Worm (Caenorhabditis elegans): ENCODE data around the gene cutl-16.

cutl-16 gene

ce11 chrII:6403233-6403632 is 38.0 kb upstream of the cutl-16 start, which contains the start of gene T25D10.1:
T25D10.1 (plus strand) TSS chrII:6403401.
- TF ChIP-seq lin-1 (GFP tag; IDR thresholded peaks at IDR 0.05) (no peak), mep-1 (tag; optimal IDR thresholded peaks at IDR 0.05) (peak; percentile 21), hlh-30 (tag; optimal IDR thresholded peaks at IDR 0.05; ENCODE audit: insufficient read depth) (no peak), nhr-6 (tag; optimal IDR thresholded peaks at IDR 0.05) (no peak), fos-1 (tag; optimal IDR thresholded peaks at IDR 0.05) (no peak), saeg-2 (GFP tag; IDR thresholded peaks at IDR 0.05) (no peak), daf-19 (GFP tag; conservative IDR thresholded peaks at IDR 0.05) (no peak), zip-2 (tag; optimal IDR thresholded peaks at IDR 0.05) (no peak), pqm-1 (tag; optimal IDR thresholded peaks at IDR 0.05) (peak; percentile 34), daf-16 (GFP tag; optimal IDR thresholded peaks at IDR 0.05) (no peak), daf-16 (tag; optimal IDR thresholded peaks at IDR 0.05) (peak; percentile 53), cey-2 (tag; optimal IDR thresholded peaks at IDR 0.05; ENCODE audit: borderline replicate concordance, insufficient read depth) (no peak), mxl-2 (GFP tag; conservative IDR thresholded peaks at IDR 0.05) (no peak), ama-1 (optimal IDR thresholded peaks at IDR 0.05) (no peak)

- TF ChIP-seq F26F4.8 (GFP tag; conservative IDR thresholded peaks at IDR 0.05) = no peak
- no peak for TF ChIP-seq mdl-1 (tag; optimal IDR thresholded peaks at IDR 0.05)
- TF ChIP-seq daf-16 (GFP tag; optimal IDR thresholded peaks at IDR 0.05) = no peak
- peak; percentile 43 for TF ChIP-seq daf-16 (tag; optimal IDR thresholded peaks at IDR 0.05)
- TF ChIP-seq lin-38 (GFP tag; IDR thresholded peaks at IDR 0.05) = no peak
- TF ChIP-seq dmd-8 (GFP tag; IDR thresholded peaks at IDR 0.05) = no peak
Observed at ce11 chrII:6407279-6407678, 33.9 kb upstream of the cutl-16 start, which contains the start of gene spp-11. spp-11 (minus strand) TSS chrII:6407379.

- no peak for TF ChIP-seq set-16 (GFP tag; IDR thresholded peaks at IDR 0.05)
- TF ChIP-seq nhr-41 (GFP tag; IDR thresholded peaks at IDR 0.05) = no peak
- TF ChIP-seq ceh-28 (tag; optimal IDR thresholded peaks at IDR 0.05) = no peak
- TF ChIP-seq F26F4.8 (GFP tag; conservative IDR thresholded peaks at IDR 0.05) = no peak
- no peak for TF ChIP-seq F44E2.7 (GFP tag; IDR thresholded peaks at IDR 0.05)
- TF ChIP-seq ZK337.2 (GFP tag; IDR thresholded peaks at IDR 0.05) = no peak
- no peak for TF ChIP-seq ceh-44 (GFP tag; IDR thresholded peaks at IDR 0.05)
- TF ChIP-seq T20F7.1 (GFP tag; optimal IDR thresholded peaks at IDR 0.05) = no peak
- no peak for TF ChIP-seq snpc-4 (tag; optimal IDR thresholded peaks at IDR 0.05)
- TF ChIP-seq ztf-7 (tag; optimal IDR thresholded peaks at IDR 0.05) = no peak
- no peak for TF ChIP-seq F37D6.2 (tag; optimal IDR thresholded peaks at IDR 0.05)
- no peak for TF ChIP-seq lsy-2 (tag; optimal IDR thresholded peaks at IDR 0.05)
- no peak for TF ChIP-seq ZK546.5 (tag; optimal IDR thresholded peaks at IDR 0.05)
Observed at ce11 chrII:6409098-6409497, 32.1 kb upstream of the cutl-16 start.

- TF ChIP-seq unc-62 (GFP tag; optimal IDR thresholded peaks at IDR 0.05 in 1 of 2) = peak in 1 of 2 experiments; percentile 31
- TF ChIP-seq unc-62 (tag; optimal IDR thresholded peaks at IDR 0.05) = no peak
- TF ChIP-seq lin-38 (GFP tag; IDR thresholded peaks at IDR 0.05) = no peak
Observed at ce11 chrII:6410181-6410580, 31.0 kb upstream of the cutl-16 start, which contains the start of gene T25D10.4. T25D10.4 (minus strand) TSS chrII:6410281.

- TF ChIP-seq F26F4.8 (GFP tag; conservative IDR thresholded peaks at IDR 0.05) = no peak
- TF ChIP-seq ztf-7 (tag; optimal IDR thresholded peaks at IDR 0.05) = no peak
- TF ChIP-seq Y75B8A.6 (GFP tag; IDR thresholded peaks at IDR 0.05) = no peak
- TF ChIP-seq zag-1 (tag; optimal IDR thresholded peaks at IDR 0.05) = no peak
- TF ChIP-seq ZK337.2 (GFP tag; IDR thresholded peaks at IDR 0.05) = no peak
- no peak for TF ChIP-seq Y48G9A.11 (GFP tag; IDR thresholded peaks at IDR 0.05)
- no peak for TF ChIP-seq ceh-82 (tag; optimal IDR thresholded peaks at IDR 0.05)
- TF ChIP-seq dmd-6 (GFP tag; IDR thresholded peaks at IDR 0.05) = no peak
- TF ChIP-seq ceh-28 (tag; optimal IDR thresholded peaks at IDR 0.05) = no peak
- no peak for TF ChIP-seq nhr-41 (GFP tag; IDR thresholded peaks at IDR 0.05)
- TF ChIP-seq ceh-20 (GFP tag; IDR thresholded peaks at IDR 0.05) = no peak
- no peak for TF ChIP-seq mdl-1 (tag; optimal IDR thresholded peaks at IDR 0.05)
- TF ChIP-seq lin-1 (GFP tag; IDR thresholded peaks at IDR 0.05) = no peak
- no peak for TF ChIP-seq Y5F2A.4 (GFP tag; optimal IDR thresholded peaks at IDR 0.05)
- no peak for TF ChIP-seq gei-8 (GFP tag; optimal IDR thresholded peaks at IDR 0.05)
- TF ChIP-seq zfp-3 (GFP tag; conservative IDR thresholded peaks at IDR 0.05) = no peak
- no peak for TF ChIP-seq php-3 (GFP tag; IDR thresholded peaks at IDR 0.05)
- TF ChIP-seq arid-1 (GFP tag; conservative IDR thresholded peaks at IDR 0.05) = no peak
- no peak for TF ChIP-seq T26A8.4 (GFP tag; IDR thresholded peaks at IDR 0.05)
Observed at ce11 chrII:6411660-6412451, 29.4 kb upstream of the cutl-16 start.

All from whole organism, L4 larva.